Fruit fly (Drosophila melanogaster) whole organism, embryonic: ENCODE data around the gene Patj.

Experiments
- Aef1 ChIP-seq: fragments of 200-800 bp; sonication (Bioruptor generic); IDR thresholded peaks from 3 replicates; pipeline ENCODE4 v1.3.6; 2022; ENCODE audit warnings: missing biosample characterization, missing genetic modification characterization
- Atf3 ChIP-seq: fragments of 200-800 bp; sonication (Bioruptor generic); optimal IDR thresholded peaks from 3 replicates; lab custom pipeline; 2016; ENCODE audit warnings: missing biosample characterization, missing genetic modification characterization
- CG11504 ChIP-seq: fragments of 200-800 bp; sonication (Bioruptor generic); optimal IDR thresholded peaks from 3 replicates; lab custom pipeline; 2019; ENCODE audit warnings: missing biosample characterization, mild to moderate bottlenecking, missing genetic modification characterization, moderate library complexity
- CG11723 ChIP-seq: fragments of 200-800 bp; sonication (Bioruptor generic); optimal IDR thresholded peaks from 2 replicates; lab custom pipeline; 2017; ENCODE audit warnings: missing biosample characterization, mild to moderate bottlenecking, missing genetic modification characterization
- CG14014 ChIP-seq: fragments of 200-800 bp; sonication (Bioruptor generic); IDR thresholded peaks from 2 replicates; pipeline ENCODE4 v1.3.6; 2022; ENCODE audit warnings: missing biosample characterization, missing genetic modification characterization
- CG14860 ChIP-seq: fragments of 200-800 bp; sonication (Bioruptor generic); IDR thresholded peaks from 3 replicates; pipeline ENCODE4 v1.3.6; 2022; ENCODE audit warnings: missing biosample characterization, missing genetic modification characterization; ENCODE audit not compliant: partially characterized antibody
- CG18476 ChIP-seq: fragments of 200-800 bp; sonication (Bioruptor generic); optimal IDR thresholded peaks from 2 replicates; lab custom pipeline; 2016; ENCODE audit warnings: missing biosample characterization, mild to moderate bottlenecking, missing genetic modification characterization
- CG18764 ChIP-seq: fragments of 200-800 bp; sonication (Bioruptor generic); optimal IDR thresholded peaks from 3 replicates; lab custom pipeline; 2016; ENCODE audit warnings: missing biosample characterization, missing genetic modification characterization
- CG2116 ChIP-seq: fragments of 200-800 bp; sonication (Bioruptor generic); optimal IDR thresholded peaks from 3 replicates; lab custom pipeline; 2018; ENCODE audit warnings: missing biosample characterization, mild to moderate bottlenecking, missing genetic modification characterization
- CG3065 ChIP-seq: fragments of 200-800 bp; sonication (Bioruptor generic); optimal IDR thresholded peaks from 2 replicates; lab custom pipeline; 2016; ENCODE audit warnings: missing biosample characterization, missing genetic modification characterization
- CG3163 ChIP-seq: fragments of 200-800 bp; sonication (Bioruptor generic); optimal IDR thresholded peaks from 3 replicates; lab custom pipeline; 2016; ENCODE audit warnings: missing biosample characterization, missing genetic modification characterization
- CG32767 ChIP-seq: fragments of 200-800 bp; sonication (Bioruptor generic); IDR thresholded peaks from 2 replicates; pipeline ENCODE4 v1.3.6; 2022; ENCODE audit warnings: missing biosample characterization, missing genetic modification characterization
- CG32772 ChIP-seq: fragments of 200-800 bp; sonication (Bioruptor generic); IDR thresholded peaks from 2 replicates; pipeline ENCODE4 v1.3.6; 2022; ENCODE audit warnings: missing biosample characterization, missing genetic modification characterization
- CG33557 ChIP-seq: fragments of 200-800 bp; sonication (Bioruptor generic); optimal IDR thresholded peaks from 2 replicates; lab custom pipeline; 2019; ENCODE audit warnings: missing biosample characterization, mild to moderate bottlenecking, missing genetic modification characterization, moderate library complexity
- CG34224 ChIP-seq: fragments of 200-800 bp; sonication (Bioruptor generic); IDR thresholded peaks from 3 replicates; pipeline ENCODE4 v1.3.6; 2022; ENCODE audit warnings: missing biosample characterization, missing genetic modification characterization; ENCODE audit not compliant: partially characterized antibody
- CG6654 ChIP-seq: fragments of 200-800 bp; sonication (Bioruptor generic); optimal IDR thresholded peaks from 2 replicates; lab custom pipeline; 2017; ENCODE audit warnings: missing biosample characterization, mild to moderate bottlenecking, missing genetic modification characterization
- CG7271 ChIP-seq: fragments of 200-800 bp; sonication (Bioruptor generic); optimal IDR thresholded peaks from 2 replicates; lab custom pipeline; 2018; ENCODE audit warnings: missing biosample characterization, mild to moderate bottlenecking, missing genetic modification characterization, moderate library complexity
- CG7786 ChIP-seq: fragments of 200-800 bp; sonication (Bioruptor generic); optimal IDR thresholded peaks from 2 replicates; lab custom pipeline; 2016; ENCODE audit warnings: missing biosample characterization, missing genetic modification characterization
- CG8290 ChIP-seq, 3 experiments: fragments of 200-800 bp; sonication (Bioruptor generic); optimal IDR thresholded peaks; 2 replicates each; lab custom pipeline; 2016 to 2019; ENCODE audit warnings: missing biosample characterization in 3 of 3, missing genetic modification characterization in 3 of 3, mild to moderate bottlenecking in 2 of 3, moderate library complexity in 1 of 3
- Deaf1 ChIP-seq: fragments of 200-800 bp; optimal IDR thresholded peaks from 3 replicates; lab custom pipeline; 2019; ENCODE audit warnings: missing biosample characterization, mild to moderate bottlenecking, missing genetic modification characterization, moderate library complexity
- Dfd ChIP-seq, 2 experiments: fragments of >200 bp; optimal IDR thresholded peaks; 2 replicates each; lab custom pipeline; 2017; ENCODE audit warnings: missing biosample characterization in 2 of 2, missing genetic modification characterization in 2 of 2
- H2.0 ChIP-seq: fragments of 200-800 bp; sonication (Bioruptor generic); IDR thresholded peaks from 2 replicates; pipeline ENCODE4 v1.3.6; 2022; ENCODE audit warnings: missing biosample characterization, missing genetic modification characterization
- HmgZ ChIP-seq: fragments of 200-800 bp; sonication (Bioruptor generic); optimal IDR thresholded peaks from 2 replicates; lab custom pipeline; 2018; ENCODE audit warnings: missing biosample characterization, mild to moderate bottlenecking, missing genetic modification characterization
- Hr51 ChIP-seq, 2 experiments: fragments of 200-800 bp; sonication (Bioruptor generic); optimal IDR thresholded peaks; 2 replicates in 1 of 2; 3 replicates in 1 of 2; lab custom pipeline; 2016 to 2018; ENCODE audit warnings: missing biosample characterization in 2 of 2, missing genetic modification characterization in 2 of 2, mild to moderate bottlenecking in 1 of 2, moderate library complexity in 1 of 2
- Opbp ChIP-seq: fragments of 200-800 bp; sonication (Bioruptor generic); IDR thresholded peaks from 3 replicates; pipeline ENCODE4 v1.3.6; 2022; ENCODE audit warnings: missing biosample characterization, missing genetic modification characterization; ENCODE audit not compliant: partially characterized antibody
- PHDP ChIP-seq: fragments of 200-800 bp; sonication (Bioruptor generic); optimal IDR thresholded peaks from 3 replicates; lab custom pipeline; 2018; ENCODE audit warnings: missing biosample characterization, mild to moderate bottlenecking, missing genetic modification characterization, moderate library complexity
- Sin3A ChIP-seq: fragments of >200 bp; optimal IDR thresholded peaks from 2 replicates; lab custom pipeline; 2018
- Tbp ChIP-seq: fragments of >200 bp; optimal IDR thresholded peaks from 2 replicates; lab custom pipeline; 2018; ENCODE audit warnings: missing biosample characterization, missing genetic modification characterization
- amos ChIP-seq: fragments of 200-800 bp; sonication (Bioruptor generic); IDR thresholded peaks from 2 replicates; pipeline ENCODE4 v1.3.6; 2022; ENCODE audit warnings: missing biosample characterization, missing genetic modification characterization; ENCODE audit not compliant: partially characterized antibody
- bab2 ChIP-seq: fragments of 200-800 bp; sonication (Bioruptor generic); optimal IDR thresholded peaks from 2 replicates; lab custom pipeline; 2016; ENCODE audit warnings: missing biosample characterization, missing genetic modification characterization
- bcd ChIP-seq: fragments of 200-800 bp; sonication (Bioruptor generic); optimal IDR thresholded peaks from 2 replicates; lab custom pipeline; 2017; ENCODE audit warnings: missing biosample characterization, mild to moderate bottlenecking, missing genetic modification characterization
- btn ChIP-seq: fragments of 200-800 bp; sonication (Bioruptor generic); optimal IDR thresholded peaks from 2 replicates; lab custom pipeline; 2016; ENCODE audit warnings: missing biosample characterization, missing genetic modification characterization
- chif ChIP-seq, 2 experiments: fragments of 200-800 bp; sonication (Bioruptor generic); optimal IDR thresholded peaks; 3 replicates each; lab custom pipeline; 2016; ENCODE audit warnings: missing biosample characterization in 2 of 2, missing genetic modification characterization in 2 of 2
- chm ChIP-seq: fragments of 200-800 bp; sonication (Bioruptor generic); IDR thresholded peaks from 2 replicates; pipeline ENCODE4 v1.3.6; 2022; ENCODE audit warnings: missing biosample characterization, missing genetic modification characterization
- corto ChIP-seq: fragments of 200-800 bp; sonication (Bioruptor generic); optimal IDR thresholded peaks from 2 replicates; lab custom pipeline; 2016; ENCODE audit warnings: missing biosample characterization, mild to moderate bottlenecking, missing genetic modification characterization, moderate library complexity
- croc ChIP-seq: fragments of 200-800 bp; sonication (Bioruptor generic); conservative IDR thresholded peaks from 3 replicates; pipeline ENCODE4 v1.3.6; 2022; ENCODE audit warnings: missing biosample characterization, missing genetic modification characterization
- gcm ChIP-seq: fragments of 200-800 bp; sonication (Bioruptor generic); optimal IDR thresholded peaks from 2 replicates; lab custom pipeline; 2019; ENCODE audit warnings: missing biosample characterization, mild to moderate bottlenecking, missing genetic modification characterization, moderate library complexity
- h ChIP-seq: fragments of >200 bp; optimal IDR thresholded peaks from 2 replicates; lab custom pipeline; 2017
- kni ChIP-seq: fragments of 200-800 bp; sonication (Bioruptor generic); optimal IDR thresholded peaks from 3 replicates; lab custom pipeline; 2017; ENCODE audit warnings: mild to moderate bottlenecking, missing biosample characterization, missing genetic modification reagents, missing genetic modification characterization
- nau ChIP-seq: fragments of 200-800 bp; sonication (Bioruptor generic); optimal IDR thresholded peaks from 3 replicates; lab custom pipeline; 2017; ENCODE audit warnings: missing biosample characterization, mild to moderate bottlenecking, missing genetic modification characterization, missing genetic modification reagents
- odd ChIP-seq: fragments of 200-800 bp; sonication (Bioruptor generic); optimal IDR thresholded peaks from 2 replicates; lab custom pipeline; 2017; ENCODE audit warnings: missing biosample characterization, mild to moderate bottlenecking, missing genetic modification characterization
- pan ChIP-seq, 4 experiments: fragments of >200 bp in 3 of 4; fragments of 200-800 bp in 1 of 4; sonication (Bioruptor generic) in 1 of 4; optimal IDR thresholded peaks in 3 of 4; IDR thresholded peaks in 1 of 4; 2 replicates each; pipeline versions ENCODE4 v1.3.6 to Lab custom; 2017 to 2022; ENCODE audit warnings: missing biosample characterization in 2 of 4, missing genetic modification characterization in 2 of 4, mixed read lengths in 1 of 4
- sens-2 ChIP-seq: fragments of 200-800 bp; sonication (Bioruptor generic); IDR thresholded peaks from 2 replicates; pipeline ENCODE4 v1.3.6; 2022; ENCODE audit warnings: missing biosample characterization, missing genetic modification characterization
- slou ChIP-seq: fragments of 200-800 bp; sonication (Bioruptor generic); optimal IDR thresholded peaks from 3 replicates; lab custom pipeline; 2016; ENCODE audit warnings: missing biosample characterization, missing genetic modification characterization
- sna ChIP-seq: fragments of 200-800 bp; sonication (Bioruptor generic); IDR thresholded peaks from 2 replicates; pipeline ENCODE4 v1.3.6; 2022; ENCODE audit warnings: missing biosample characterization, missing genetic modification characterization; ENCODE audit not compliant: partially characterized antibody
- toy ChIP-seq: fragments of 200-800 bp; sonication (Bioruptor generic); IDR thresholded peaks from 2 replicates; pipeline ENCODE4 v1.3.6; 2022; ENCODE audit warnings: missing biosample characterization, missing genetic modification characterization
- zen2 ChIP-seq: fragments of 200-800 bp; sonication (Bioruptor generic); IDR thresholded peaks from 3 replicates; pipeline ENCODE4 v1.3.6; 2022; ENCODE audit warnings: missing biosample characterization, missing genetic modification characterization; ENCODE audit not compliant: partially characterized antibody

Patj gene

DNA sequence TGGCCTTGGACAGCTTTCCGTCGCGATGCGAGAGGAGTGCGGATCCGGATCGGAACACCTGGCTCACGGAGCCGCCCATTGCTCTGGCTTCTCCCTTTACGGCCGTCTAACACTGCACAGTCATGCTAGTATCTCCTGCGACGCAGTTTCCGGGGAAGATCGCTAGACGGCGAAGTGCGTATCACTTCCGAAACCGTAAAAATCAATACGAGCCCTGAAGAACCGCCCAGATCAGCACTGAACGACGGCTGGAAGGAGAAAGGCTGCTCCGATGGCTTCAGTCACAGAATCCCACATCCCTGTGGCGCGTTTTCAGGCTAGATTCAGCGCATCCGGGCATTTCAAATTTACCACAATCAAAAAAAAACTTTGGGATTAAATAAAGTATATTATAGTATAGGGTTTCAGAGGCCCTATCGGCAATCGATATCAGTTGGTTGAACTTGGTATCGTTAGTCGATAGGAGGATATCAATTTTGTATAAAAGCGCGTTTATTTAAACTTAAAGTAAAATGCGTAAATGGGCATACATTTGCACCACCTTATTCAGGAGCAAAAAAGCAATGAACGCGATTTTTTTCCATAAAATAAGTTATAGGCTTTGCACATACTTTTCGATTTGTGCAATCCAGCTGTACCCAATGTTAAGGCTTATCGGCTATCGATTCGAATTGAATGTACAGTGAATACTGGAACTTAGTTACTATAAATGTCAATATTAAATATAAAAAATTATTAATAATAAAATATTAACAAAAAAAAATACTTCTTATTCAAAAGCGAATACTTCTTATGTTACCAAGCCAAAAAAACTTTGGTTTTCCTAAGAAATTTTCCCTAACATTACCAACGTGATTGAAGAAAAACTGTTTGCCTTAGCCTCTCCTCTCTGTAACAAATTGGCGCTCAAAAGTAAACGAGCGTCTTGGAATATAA lies 23.6 kb upstream of the Patj start, which contains the start of the genes CG13933 and PolD2 (continued):
- TF ChIP-seq CG6654 (GFP tag; lab: Kevin White, UChicago) (peak; percentile 65), Dfd (GFP tag; optimal IDR thresholded peaks at IDR 0.05; lab: Kevin White, UChicago) (no peak), CG7786 (peak; percentile 85), CG18476 (GFP tag; lab: Kevin White, UChicago) (peak; percentile 77), CG8290 (GFP tag; optimal IDR thresholded peaks at IDR 0.05; lab: Kevin White, UChicago) (no peak), CG8290 (tag; optimal IDR thresholded peaks at IDR 0.05; lab: Kevin White, UChicago) (no peak), CG14860 (GFP tag; lab: Robert Waterston, UW) (peak; percentile 91), toy (GFP tag; lab: Robert Waterston, UW) (peak; percentile 82), HmgZ (tag; lab: Kevin White, UChicago) (peak; percentile 96), sens-2 (GFP tag; lab: Robert Waterston, UW) (peak; percentile 99), croc (GFP tag; lab: Robert Waterston, UW) (peak; percentile 96), CG11723 (GFP tag; lab: Kevin White, UChicago) (no peak), Atf3 (GFP tag; lab: Kevin White, UChicago) (peak; percentile 73), gcm (GFP tag; lab: Kevin White, UChicago) (peak; percentile 97), chif (GFP tag; optimal IDR thresholded peaks at IDR 0.05; lab: Kevin White, UChicago) (peak; percentile 48 to 89), CG3065 (GFP tag; lab: Kevin White, UChicago) (no peak), Opbp (GFP tag; lab: Robert Waterston, UW) (peak; percentile 43), CG7271 (tag; lab: Kevin White, UChicago) (peak; percentile 85), Hr51 (GFP tag; optimal IDR thresholded peaks at IDR 0.05; lab: Kevin White, UChicago) (peak; percentile 88 to 98), PHDP (peak; percentile 99), CG11504 (tag; lab: Kevin White, UChicago) (no peak), chm (GFP tag; lab: Robert Waterston, UW) (peak; percentile 98), bcd (peak; percentile 94), CG3163 (GFP tag; lab: Kevin White, UChicago) (peak; percentile 50), Sin3A (lab: Kevin White, UChicago) (no peak), zen2 (GFP tag; lab: Robert Waterston, UW) (peak; percentile 75; the same call in 2 of the 3 replicates), Tbp (no peak), kni (GFP tag; lab: Kevin White, UChicago) (no peak), Deaf1 (no peak), CG18764 (GFP tag; lab: Kevin White, UChicago) (no peak), CG34224 (GFP tag; lab: Robert Waterston, UW) (peak; percentile 85), corto (no peak), btn (GFP tag; lab: Kevin White, UChicago) (peak; percentile 20), sna (GFP tag; lab: Robert Waterston, UW) (peak; percentile 80), CG2116 (GFP tag; lab: Kevin White, UChicago) (peak; percentile 83), amos (GFP tag; lab: Robert Waterston, UW) (peak; percentile 57; the same call in 1 of the 2 replicates), nau (no peak), CG32767 (GFP tag; lab: Robert Waterston, UW) (peak; percentile 99), bab2 (GFP tag; lab: Kevin White, UChicago) (peak; percentile 91), odd (GFP tag; lab: Kevin White, UChicago) (no peak), H2.0 (GFP tag; lab: Robert Waterston, UW) (peak; percentile 99), pan (optimal IDR thresholded peaks at IDR 0.05; lab: Kevin White, UChicago) (no peak), pan (GFP tag; optimal IDR thresholded peaks at IDR 0.05 in 1 of 2, IDR thresholded peaks at IDR 0.05 in 1 of 2) (peak in 1 of 2 experiments; percentile 96), CG33557 (peak; percentile 98), CG14014 (GFP tag; lab: Robert Waterston, UW) (peak; percentile 99), Aef1 (peak; percentile 98), CG32772 (GFP tag; lab: Robert Waterston, UW) (peak; percentile 98), h (lab: Kevin White, UChicago) (no peak), slou (peak; percentile 84)
